Fruit fly (Drosophila melanogaster) whole organism, wandering third instar larva: ENCODE measurements around the gene Atg14.

Experiments
- Abd-B ChIP-seq: fragments of >200 bp; optimal IDR thresholded peaks from 2 replicates; lab custom pipeline; 2017; ENCODE audit warnings: missing biosample characterization, missing genetic modification characterization
- CG32264 ChIP-seq: fragments of 200-800 bp; sonication (Bioruptor generic); optimal IDR thresholded peaks from 2 replicates; lab custom pipeline; 2016; ENCODE audit warnings: missing biosample characterization, missing genetic modification characterization
- CG9705 ChIP-seq: fragments of 200-800 bp; sonication (Bioruptor generic); optimal IDR thresholded peaks from 2 replicates; lab custom pipeline; 2018; ENCODE audit warnings: missing biosample characterization, mild to moderate bottlenecking, missing genetic modification characterization
- Dfd ChIP-seq: fragments of >200 bp; optimal IDR thresholded peaks from 2 replicates; lab custom pipeline; 2017; ENCODE audit warnings: missing biosample characterization, missing genetic modification characterization
- Dif ChIP-seq: fragments of 200-275, 200-300 bp; sonication (Bioruptor generic); optimal IDR thresholded peaks from 2 replicates; lab custom pipeline; 2018; ENCODE audit warnings: missing biosample characterization, missing genetic modification characterization; ENCODE audit not compliant: partially characterized antibody
- GATAd ChIP-seq: sonication (Bioruptor generic); optimal IDR thresholded peaks from 2 replicates; lab custom pipeline; 2016; ENCODE audit warnings: missing biosample characterization, missing genetic modification characterization
- HLH106 ChIP-seq: fragments of 200-800 bp; optimal IDR thresholded peaks from 3 replicates; lab custom pipeline; 2019; ENCODE audit warnings: missing biosample characterization, mild to moderate bottlenecking, missing genetic modification characterization, moderate library complexity
- Hnf4 ChIP-seq: fragments of 200-800 bp; sonication (Bioruptor generic); optimal IDR thresholded peaks from 2 replicates; lab custom pipeline; 2016; ENCODE audit warnings: missing biosample characterization, mild to moderate bottlenecking, missing genetic modification characterization
- Hr78 ChIP-seq: fragments of >200 bp; optimal IDR thresholded peaks from 2 replicates; lab custom pipeline; 2017; ENCODE audit warnings: missing biosample characterization, missing genetic modification characterization
- Hr83 ChIP-seq: fragments of 200-300 bp; sonication (Bioruptor generic); optimal IDR thresholded peaks from 2 replicates; lab custom pipeline; 2016; ENCODE audit warnings: missing biosample characterization, mild to moderate bottlenecking, missing genetic modification characterization, moderate library complexity; ENCODE audit not compliant: poor library complexity, severe bottlenecking
- Jra ChIP-seq: sonication (Bioruptor generic); optimal IDR thresholded peaks from 2 replicates; lab custom pipeline; 2016; ENCODE audit warnings: missing biosample characterization, missing genetic modification characterization
- Mio ChIP-seq: sonication (Bioruptor generic); optimal IDR thresholded peaks from 2 replicates; lab custom pipeline; 2016; ENCODE audit warnings: missing biosample characterization, missing genetic modification characterization
- Myc ChIP-seq: fragments of >200 bp; optimal IDR thresholded peaks from 2 replicates; lab custom pipeline; 2017
- N ChIP-seq: fragments of >200 bp; optimal IDR thresholded peaks from 2 replicates; lab custom pipeline; 2018; ENCODE audit warnings: missing biosample characterization, missing external identifiers, missing genetic modification characterization
- OdsH ChIP-seq: fragments of 200-800 bp; sonication (Bioruptor generic); optimal IDR thresholded peaks from 2 replicates; lab custom pipeline; 2016; ENCODE audit warnings: missing biosample characterization, mild to moderate bottlenecking, missing genetic modification characterization
- Rel ChIP-seq, 2 experiments: fragments of 200-800 bp; sonication (Bioruptor generic) in 1 of 2; optimal IDR thresholded peaks; 2 replicates in 1 of 2; 3 replicates in 1 of 2; lab custom pipeline; 2016 to 2019; ENCODE audit warnings: mild to moderate bottlenecking in 2 of 2, missing biosample characterization in 2 of 2, missing genetic modification characterization in 2 of 2, moderate library complexity in 1 of 2
- Sp1 ChIP-seq: fragments of 200-800 bp; sonication (Bioruptor generic); optimal IDR thresholded peaks from 3 replicates; lab custom pipeline; 2019; ENCODE audit warnings: missing biosample characterization, mild to moderate bottlenecking, missing genetic modification characterization, moderate library complexity
- Vsx2 ChIP-seq: fragments of 200-300, 225-300 bp; sonication (Bioruptor generic); optimal IDR thresholded peaks from 2 replicates; lab custom pipeline; 2018; ENCODE audit warnings: missing biosample characterization, missing genetic modification characterization; ENCODE audit not compliant: partially characterized antibody
- br ChIP-seq: fragments of 200-800 bp; sonication (Bioruptor generic); optimal IDR thresholded peaks from 2 replicates; lab custom pipeline; 2016; ENCODE audit warnings: missing biosample characterization, missing genetic modification characterization
- brk ChIP-seq: fragments of 200-800 bp; sonication (Bioruptor generic); optimal IDR thresholded peaks from 2 replicates; lab custom pipeline; 2016; ENCODE audit warnings: missing biosample characterization, mild to moderate bottlenecking, missing genetic modification characterization
- dl ChIP-seq, 2 experiments: fragments of 175-275, 200-275 bp in 1 of 2; fragments of 200-275 bp in 1 of 2; sonication (Bioruptor generic); optimal IDR thresholded peaks; lab custom pipeline; 2018; ENCODE audit warnings: mild to moderate bottlenecking in 2 of 2, missing biosample characterization in 2 of 2, missing genetic modification characterization in 2 of 2, moderate library complexity in 2 of 2; ENCODE audit not compliant: partially characterized antibody in 2 of 2, insufficient read depth in 1 of 2
- dmrt93B ChIP-seq: fragments of 200-800 bp; sonication (Bioruptor generic); optimal IDR thresholded peaks from 2 replicates; lab custom pipeline; 2018; ENCODE audit warnings: missing biosample characterization, mild to moderate bottlenecking, missing genetic modification characterization
- dsf ChIP-seq: sonication (Bioruptor generic); optimal IDR thresholded peaks from 2 replicates; lab custom pipeline; 2016; ENCODE audit warnings: missing biosample characterization, missing genetic modification characterization, borderline replicate concordance
- ey ChIP-seq: fragments of 200-800 bp; sonication (Bioruptor generic); optimal IDR thresholded peaks from 2 replicates; lab custom pipeline; 2016; ENCODE audit warnings: missing biosample characterization, missing genetic modification characterization
- foxo ChIP-seq, 2 experiments: fragments of 200-800 bp; sonication (Bioruptor generic); optimal IDR thresholded peaks; 2 replicates in 1 of 2; 3 replicates in 1 of 2; lab custom pipeline; 2016 to 2017; ENCODE audit warnings: missing biosample characterization in 2 of 2, missing genetic modification characterization in 2 of 2
- fru ChIP-seq: fragments of 200-800 bp; sonication (Bioruptor generic); optimal IDR thresholded peaks from 3 replicates; lab custom pipeline; 2016; ENCODE audit warnings: missing biosample characterization, mild to moderate bottlenecking, missing genetic modification characterization
- h ChIP-seq: fragments of 200-800 bp; sonication (Bioruptor generic); optimal IDR thresholded peaks from 3 replicates; lab custom pipeline; 2016; ENCODE audit warnings: missing biosample characterization, mild to moderate bottlenecking, missing genetic modification characterization
- jim ChIP-seq: fragments of 175-275, 200-325 bp; sonication (Bioruptor generic); optimal IDR thresholded peaks from 2 replicates; lab custom pipeline; 2016; ENCODE audit warnings: missing biosample characterization, mild to moderate bottlenecking, missing genetic modification characterization
- lola ChIP-seq: fragments of >200 bp; optimal IDR thresholded peaks from 2 replicates; lab custom pipeline; 2017; ENCODE audit warnings: missing biosample characterization, missing genetic modification characterization
- psq ChIP-seq: fragments of 200-800 bp; sonication (Bioruptor generic); optimal IDR thresholded peaks from 3 replicates; lab custom pipeline; 2017; ENCODE audit warnings: missing biosample characterization, mild to moderate bottlenecking, missing genetic modification characterization, moderate library complexity
- rgr ChIP-seq: fragments of 200-800 bp; sonication (Bioruptor generic); optimal IDR thresholded peaks from 3 replicates; lab custom pipeline; 2016; ENCODE audit warnings: missing biosample characterization, mild to moderate bottlenecking, missing genetic modification characterization
- sage ChIP-seq: fragments of 200-800 bp; sonication (Bioruptor generic); optimal IDR thresholded peaks from 2 replicates; lab custom pipeline; 2016; ENCODE audit warnings: missing biosample characterization, mild to moderate bottlenecking, missing genetic modification characterization
- sv ChIP-seq: fragments of 200-800 bp; sonication (Bioruptor generic); optimal IDR thresholded peaks from 3 replicates; lab custom pipeline; 2016; ENCODE audit warnings: missing biosample characterization, missing genetic modification characterization
- tai ChIP-seq: sonication (Bioruptor generic); optimal IDR thresholded peaks from 2 replicates; lab custom pipeline; 2016; ENCODE audit warnings: missing biosample characterization, missing genetic modification characterization
- usp ChIP-seq: fragments of >200 bp; optimal IDR thresholded peaks from 2 replicates; lab custom pipeline; 2017; ENCODE audit warnings: missing biosample characterization, missing genetic modification characterization
- woc ChIP-seq: sonication (Bioruptor generic); optimal IDR thresholded peaks from 2 replicates; lab custom pipeline; 2016; ENCODE audit warnings: missing biosample characterization, mild to moderate bottlenecking, missing genetic modification characterization

The Atg14 gene

dm6 chr3R:29086896-29087295 is 29.3 kb upstream of the Atg14 start:
- TF ChIP-seq h (GFP tag; lab: Kevin White, UChicago) = no peak
- TF ChIP-seq CG32264 (GFP tag; lab: Kevin White, UChicago) = no peak
- TF ChIP-seq br = no peak
- no peak for TF ChIP-seq GATAd (GFP tag; lab: Kevin White, UChicago)
- no peak for TF ChIP-seq Sp1 (GFP tag; lab: Kevin White, UChicago)
- no peak for TF ChIP-seq N (GFP tag; lab: Kevin White, UChicago)
- TF ChIP-seq psq (GFP tag; lab: Kevin White, UChicago) = no peak
- TF ChIP-seq sv (GFP tag; lab: Kevin White, UChicago) = no peak
- TF ChIP-seq jim (GFP tag; lab: Kevin White, UChicago) = no peak
- no peak for TF ChIP-seq sage (GFP tag; lab: Kevin White, UChicago)
- no peak for TF ChIP-seq usp (GFP tag; lab: Kevin White, UChicago)
- TF ChIP-seq Rel (GFP tag; optimal IDR thresholded peaks at IDR 0.05; lab: Kevin White, UChicago) = no peak
- TF ChIP-seq Rel (tag; optimal IDR thresholded peaks at IDR 0.05; lab: Kevin White, UChicago) = no peak
- TF ChIP-seq ey (GFP tag; lab: Kevin White, UChicago) = no peak
- no peak for TF ChIP-seq Hnf4 (GFP tag; lab: Kevin White, UChicago)
- TF ChIP-seq dl (GFP tag; optimal IDR thresholded peaks at IDR 0.05; lab: Kevin White, UChicago; ENCODE audit: insufficient read depth in 1 of 2, partially characterized antibody in 2 of 2) = no peak
- TF ChIP-seq tai = no peak
- TF ChIP-seq Dfd = no peak
- no peak for TF ChIP-seq brk

dm6 chr3R:29087302-29087782 is 28.8 kb upstream of the Atg14 start:
- TF ChIP-seq Dif (GFP tag; lab: Kevin White, UChicago) (no peak), foxo (GFP tag; optimal IDR thresholded peaks at IDR 0.05; lab: Kevin White, UChicago) (no peak), sv (GFP tag; lab: Kevin White, UChicago) (no peak), Vsx2 (GFP tag; lab: Kevin White, UChicago) (no peak), Hnf4 (GFP tag; lab: Kevin White, UChicago) (no peak), h (GFP tag; lab: Kevin White, UChicago) (no peak), dl (GFP tag; optimal IDR thresholded peaks at IDR 0.05; lab: Kevin White, UChicago; ENCODE audit: insufficient read depth in 1 of 2, partially characterized antibody in 2 of 2) (no peak), GATAd (GFP tag; lab: Kevin White, UChicago) (no peak), N (GFP tag; lab: Kevin White, UChicago) (no peak), Hr78 (GFP tag; lab: Kevin White, UChicago) (no peak), Rel (GFP tag; optimal IDR thresholded peaks at IDR 0.05; lab: Kevin White, UChicago) (no peak), Rel (tag; optimal IDR thresholded peaks at IDR 0.05; lab: Kevin White, UChicago) (no peak), CG32264 (GFP tag; lab: Kevin White, UChicago) (no peak), sage (GFP tag; lab: Kevin White, UChicago) (no peak), Jra (GFP tag; lab: Kevin White, UChicago) (no peak)

DNA sequence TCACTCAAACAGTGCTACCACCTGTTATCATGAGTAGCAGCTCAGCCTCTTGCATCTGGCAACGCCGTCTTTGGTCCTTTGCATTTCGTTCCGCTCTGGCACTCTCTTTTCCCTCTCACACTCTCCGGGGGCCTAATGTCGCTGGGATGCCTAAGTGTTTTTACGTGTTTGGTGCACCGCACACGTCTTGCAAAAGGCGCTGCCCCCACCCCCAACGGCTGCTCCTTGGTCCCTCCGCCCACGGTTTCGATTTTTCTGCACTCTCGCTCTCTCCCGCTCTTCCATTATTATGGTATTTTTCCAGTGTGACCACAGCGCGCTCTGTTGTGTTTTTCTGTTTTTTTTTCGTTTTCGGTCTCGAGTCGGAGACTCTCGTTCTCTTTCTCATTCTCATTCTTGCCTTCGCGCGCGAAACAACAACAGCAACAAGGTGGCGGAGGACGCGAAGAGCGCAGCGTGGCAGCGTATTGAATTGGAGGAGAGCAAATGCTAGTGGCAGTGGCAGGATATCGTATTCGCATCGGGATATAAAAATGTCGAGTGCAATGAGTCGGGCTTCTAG is 28.2 kb upstream of the Atg14 start:
- TF ChIP-seq rgr (GFP tag; lab: Kevin White, UChicago) (no peak), Jra (GFP tag; lab: Kevin White, UChicago) (no peak), woc (GFP tag; lab: Kevin White, UChicago) (no peak), CG9705 (GFP tag; lab: Kevin White, UChicago) (no peak), Hr78 (GFP tag; lab: Kevin White, UChicago) (no peak), br (peak; percentile 12), Abd-B (no peak), GATAd (GFP tag; lab: Kevin White, UChicago) (peak; percentile 26), psq (GFP tag; lab: Kevin White, UChicago) (peak; percentile 82), dsf (GFP tag; lab: Kevin White, UChicago) (no peak), sage (GFP tag; lab: Kevin White, UChicago) (no peak), tai (no peak), h (GFP tag; lab: Kevin White, UChicago) (peak; percentile 1), fru (GFP tag; lab: Kevin White, UChicago) (no peak)
- TF ChIP-seq, all 38 proteins: peak for 4

dm6 chr3R:29088938-29089661 is 27.1 kb upstream of the Atg14 start:
- TF ChIP-seq dmrt93B = peak; percentile 45
- no peak for TF ChIP-seq Hr83 (GFP tag; lab: Kevin White, UChicago)
- peak; percentile 33 for TF ChIP-seq br
- TF ChIP-seq lola (GFP tag; lab: Kevin White, UChicago) = no peak
- peak; percentile 52 for TF ChIP-seq sv (GFP tag; lab: Kevin White, UChicago)
- no peak for TF ChIP-seq dsf (GFP tag; lab: Kevin White, UChicago)
- TF ChIP-seq Mio (GFP tag; lab: Kevin White, UChicago) = no peak
- no peak for TF ChIP-seq CG9705 (GFP tag; lab: Kevin White, UChicago)
- peak; percentile 37 for TF ChIP-seq Sp1 (GFP tag; lab: Kevin White, UChicago)
- TF ChIP-seq Myc = no peak
- TF ChIP-seq OdsH (GFP tag; lab: Kevin White, UChicago) = peak; percentile 47
- no peak for TF ChIP-seq brk
- TF ChIP-seq foxo (GFP tag; optimal IDR thresholded peaks at IDR 0.05; lab: Kevin White, UChicago) = peak in 1 of 2 experiments; percentile 58
- no peak for TF ChIP-seq jim (GFP tag; lab: Kevin White, UChicago)
- peak; percentile 62 for TF ChIP-seq fru (GFP tag; lab: Kevin White, UChicago)
- TF ChIP-seq rgr (GFP tag; lab: Kevin White, UChicago) = peak; percentile 36
- no peak for TF ChIP-seq dl (GFP tag; optimal IDR thresholded peaks at IDR 0.05; lab: Kevin White, UChicago; ENCODE audit: insufficient read depth in 1 of 2, partially characterized antibody in 2 of 2)
- no peak for TF ChIP-seq Hnf4 (GFP tag; lab: Kevin White, UChicago)
- TF ChIP-seq usp (GFP tag; lab: Kevin White, UChicago) = no peak
- TF ChIP-seq HLH106 = peak; percentile 54
- TF ChIP-seq Jra (GFP tag; lab: Kevin White, UChicago) = no peak
- TF ChIP-seq Rel (GFP tag; optimal IDR thresholded peaks at IDR 0.05; lab: Kevin White, UChicago) = no peak
- TF ChIP-seq Rel (tag; optimal IDR thresholded peaks at IDR 0.05; lab: Kevin White, UChicago) = no peak
